Fruit fly (Drosophila melanogaster) whole organism, pupa: ENCODE measurements around the gene CG42570.

Experiments
- CG13204 ChIP-seq: fragments of 200-800 bp; sonication (Bioruptor generic); optimal IDR thresholded peaks from 2 replicates; lab custom pipeline; 2018; ENCODE audit warnings: missing biosample characterization, mild to moderate bottlenecking, missing genetic modification characterization, moderate library complexity
- CG14655 ChIP-seq: fragments of 200-800 bp; sonication (Bioruptor generic); optimal IDR thresholded peaks from 3 replicates; lab custom pipeline; 2017; ENCODE audit warnings: mild to moderate bottlenecking, missing biosample characterization, missing genetic modification reagents, missing genetic modification characterization
- EcR ChIP-seq: fragments of 200-800 bp; sonication (Bioruptor generic); optimal IDR thresholded peaks from 3 replicates; lab custom pipeline; 2019; ENCODE audit warnings: missing biosample characterization, missing genetic modification characterization, mild to moderate bottlenecking, moderate library complexity, missing genetic modification reagents
- Snoo ChIP-seq: fragments of 200-800 bp; sonication (Bioruptor generic); optimal IDR thresholded peaks from 3 replicates; lab custom pipeline; 2017; ENCODE audit warnings: missing biosample characterization, mild to moderate bottlenecking, missing genetic modification characterization, inconsistent platforms
- fd96Ca ChIP-seq: fragments of 200-800 bp; sonication (Bioruptor generic); IDR thresholded peaks from 3 replicates; pipeline ENCODE4 v1.3.6; 2022; ENCODE audit warnings: missing biosample characterization, missing genetic modification characterization

DNA sequence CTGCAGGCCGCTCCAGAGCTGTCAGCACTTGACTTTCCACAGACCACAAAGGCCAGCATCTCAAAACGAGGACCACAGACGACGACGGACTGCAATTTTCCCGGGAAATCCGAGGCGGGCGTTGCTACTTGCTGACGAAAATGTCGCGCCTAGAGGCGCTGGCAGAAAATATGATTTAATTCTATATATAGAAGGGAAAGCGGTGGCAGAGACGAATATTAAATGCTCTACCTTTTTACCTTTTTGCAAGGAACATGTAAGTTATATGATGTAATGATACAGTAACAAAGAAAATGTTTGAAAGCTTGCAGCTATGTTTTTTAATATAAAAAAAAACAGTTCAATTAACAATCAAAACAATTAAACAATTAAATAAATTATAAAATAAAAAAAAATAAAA is 42.8 kb downstream of the CG42570 start:
- TF ChIP-seq Snoo (tag; lab: Kevin White, UChicago) (no peak), CG14655 (GFP tag; lab: Kevin White, UChicago) (no peak), CG13204 (GFP tag; lab: Kevin White, UChicago) (no peak), fd96Ca (GFP tag; lab: Robert Waterston, UW) (no peak), EcR (no peak)
